Fruit fly (Drosophila melanogaster): ENCODE data around the gene Marf.

The Marf gene

dm6 chrX:6375636-6376035 is 9.9 kb downstream of the Marf start (continued):
- TF ChIP-seq CG30403 (GFP tag; optimal IDR thresholded peaks at IDR 0.05) = peak; percentile 47
- no peak for TF ChIP-seq pros (GFP tag; optimal IDR thresholded peaks at IDR 0.05)
- TF ChIP-seq CG4360 (GFP tag; IDR thresholded peaks at IDR 0.05) = no peak
- TF ChIP-seq CG4424 (GFP tag; optimal IDR thresholded peaks at IDR 0.05) = peak; percentile 36
- TF ChIP-seq CG8765 (GFP tag; IDR thresholded peaks at IDR 0.05) = no peak
- TF ChIP-seq Poxn (GFP tag; IDR thresholded peaks at IDR 0.05) = no peak
- no peak for TF ChIP-seq B-H2 (GFP tag; optimal IDR thresholded peaks at IDR 0.05)
- no peak for TF ChIP-seq dan (GFP tag; IDR thresholded peaks at IDR 0.05)
- no peak for TF ChIP-seq Optix (GFP tag; IDR thresholded peaks at IDR 0.05)
- TF ChIP-seq zen (tag; optimal IDR thresholded peaks at IDR 0.05) = no peak
- TF ChIP-seq Six4 (GFP tag; optimal IDR thresholded peaks at IDR 0.05) = peak; percentile 17
- no peak for TF ChIP-seq sqz (GFP tag; optimal IDR thresholded peaks at IDR 0.05)
- TF ChIP-seq lab (GFP tag; optimal IDR thresholded peaks at IDR 0.05) = peak; percentile 80
- TF ChIP-seq CG2120 (GFP tag; optimal IDR thresholded peaks at IDR 0.05) = peak; percentile 65
- no peak for TF ChIP-seq CG7271 (tag; optimal IDR thresholded peaks at IDR 0.05)
- peak; percentile 36 for TF ChIP-seq CG12219 (GFP tag; optimal IDR thresholded peaks at IDR 0.05)
- no peak for TF ChIP-seq ham (GFP tag; IDR thresholded peaks at IDR 0.05)
- TF ChIP-seq grau (tag; optimal IDR thresholded peaks at IDR 0.05) = peak; percentile 62
- TF ChIP-seq tio (GFP tag; optimal IDR thresholded peaks at IDR 0.05) = no peak
- peak; percentile 10 for TF ChIP-seq CG1602 (GFP tag; optimal IDR thresholded peaks at IDR 0.05)
- peak; percentile 50 for TF ChIP-seq caup (GFP tag; optimal IDR thresholded peaks at IDR 0.05; ENCODE audit: severe bottlenecking)
- no peak for TF ChIP-seq Hmx (GFP tag; optimal IDR thresholded peaks at IDR 0.05)
- no peak for TF ChIP-seq btn (GFP tag; optimal IDR thresholded peaks at IDR 0.05)
- TF ChIP-seq aop (GFP tag; IDR thresholded peaks at IDR 0.05) = no peak
- peak; percentile 4 for TF ChIP-seq NK7.1 (GFP tag; optimal IDR thresholded peaks at IDR 0.05)
- no peak for TF ChIP-seq nau (GFP tag; optimal IDR thresholded peaks at IDR 0.05)
- no peak for TF ChIP-seq sima (GFP tag; optimal IDR thresholded peaks at IDR 0.05)
- TF ChIP-seq bbx (GFP tag; IDR thresholded peaks at IDR 0.05; ENCODE audit: partially characterized antibody) = no peak
- TF ChIP-seq oc (tag; optimal IDR thresholded peaks at IDR 0.05) = no peak
- TF ChIP-seq NC2α (GFP tag; optimal IDR thresholded peaks at IDR 0.05) = no peak
- TF ChIP-seq CG18011 (GFP tag; optimal IDR thresholded peaks at IDR 0.05) = no peak
- TF ChIP-seq CG2712 (tag; optimal IDR thresholded peaks at IDR 0.05) = peak; percentile 41
- TF ChIP-seq ind (GFP tag; optimal IDR thresholded peaks at IDR 0.05) = peak; percentile 53
- TF ChIP-seq z (GFP tag; IDR thresholded peaks at IDR 0.05) = no peak
- no peak for TF ChIP-seq dati (GFP tag; IDR thresholded peaks at IDR 0.05)
- peak; percentile 46 for TF ChIP-seq Hsf (GFP tag; optimal IDR thresholded peaks at IDR 0.05)
- peak; percentile 50; the same call in 2 of the 3 replicates for TF ChIP-seq dysf (GFP tag; IDR thresholded peaks at IDR 0.05)
- peak; percentile 48 for TF ChIP-seq CG12071 (GFP tag; optimal IDR thresholded peaks at IDR 0.05)
- no peak for TF ChIP-seq C15 (GFP tag; IDR thresholded peaks at IDR 0.05)
- no peak for TF ChIP-seq CG34422 (GFP tag; IDR thresholded peaks at IDR 0.05)
- TF ChIP-seq CG16813 (GFP tag; IDR thresholded peaks at IDR 0.05; ENCODE audit: partially characterized antibody) = no peak
- TF ChIP-seq chif (GFP tag; optimal IDR thresholded peaks at IDR 0.05) = peak in 1 of 2 experiments; percentile 29
- TF ChIP-seq CG6854 (GFP tag; optimal IDR thresholded peaks at IDR 0.05) = peak; percentile 24
- TF ChIP-seq Med (GFP tag) = peak; percentile 91
- no peak for TF ChIP-seq CG6272 (GFP tag; IDR thresholded peaks at IDR 0.05)
- no peak for TF ChIP-seq Hey (tag; optimal IDR thresholded peaks at IDR 0.05)
- TF ChIP-seq amos (GFP tag; IDR thresholded peaks at IDR 0.05; ENCODE audit: partially characterized antibody) = no peak
- no peak for TF ChIP-seq ftz-f1 (GFP tag; optimal IDR thresholded peaks at IDR 0.05)
- TF ChIP-seq ac (GFP tag; optimal IDR thresholded peaks at IDR 0.05) = no peak
- TF ChIP-seq onecut (GFP tag; IDR thresholded peaks at IDR 0.05) = no peak
- no peak for TF ChIP-seq Spps (tag; optimal IDR thresholded peaks at IDR 0.05)
- TF ChIP-seq CG30431 (GFP tag; optimal IDR thresholded peaks at IDR 0.05) = no peak

Measured in whole organism, embryonic.